Worm (Caenorhabditis elegans) whole organism, L2 larva: ENCODE measurements around the gene zim-1.

Experiments
- blmp-1 ChIP-seq: sonication (generic microtip); optimal IDR thresholded peaks from 2 replicates; lab custom pipeline; 2017; ENCODE audit warnings: missing genetic modification characterization, mild to moderate bottlenecking, missing compliant biosample characterization, antibody characterized with exemption, moderate library complexity; ENCODE audit not compliant: insufficient read depth
- fos-1 ChIP-seq: fragments of 150-350 bp; optimal IDR thresholded peaks from 2 replicates; lab custom pipeline; 2014; ENCODE audit warnings: missing biosample characterization, missing genetic modification characterization
- skn-1 ChIP-seq: sonication (generic microtip); optimal IDR thresholded peaks from 2 replicates; lab custom pipeline; 2017; ENCODE audit warnings: missing biosample characterization, missing genetic modification characterization
- unc-39 ChIP-seq: fragments of 150-350 bp; optimal IDR thresholded peaks from 2 replicates; lab custom pipeline; 2014; ENCODE audit warnings: missing biosample characterization, missing genetic modification characterization
- ztf-4 ChIP-seq: fragments of 150-350 bp; optimal IDR thresholded peaks from 2 replicates; lab custom pipeline; 2014; ENCODE audit warnings: missing biosample characterization, missing genetic modification characterization

- TF ChIP-seq unc-39 (tag; lab: Kevin White, UChicago) (no peak), fos-1 (tag; lab: Kevin White, UChicago) (no peak), skn-1 (tag; lab: Kevin White, UChicago) (no peak), blmp-1 (tag; lab: Kevin White, UChicago) (no peak), ztf-4 (tag; lab: Kevin White, UChicago) (no peak)
Measured at ce11 chrIV:10505016-10505415, 41.9 kb upstream of the zim-1 start.
